Fruit fly (Drosophila melanogaster) whole organism, wandering third instar larva: Measurements from ENCODE around the gene Or98b.

ENCODE experiments used
- Dfd ChIP-seq: fragments of >200 bp; optimal IDR thresholded peaks from 2 replicates; lab custom pipeline; 2017; ENCODE audit warnings: missing biosample characterization, missing genetic modification characterization
- Sp1 ChIP-seq: fragments of 200-800 bp; sonication (Bioruptor generic); optimal IDR thresholded peaks from 3 replicates; lab custom pipeline; 2019; ENCODE audit warnings: missing biosample characterization, mild to moderate bottlenecking, missing genetic modification characterization, moderate library complexity
- brk ChIP-seq: fragments of 200-800 bp; sonication (Bioruptor generic); optimal IDR thresholded peaks from 2 replicates; lab custom pipeline; 2016; ENCODE audit warnings: missing biosample characterization, mild to moderate bottlenecking, missing genetic modification characterization
- dmrt93B ChIP-seq: fragments of 200-800 bp; sonication (Bioruptor generic); optimal IDR thresholded peaks from 2 replicates; lab custom pipeline; 2018; ENCODE audit warnings: missing biosample characterization, mild to moderate bottlenecking, missing genetic modification characterization

Or98b gene

DNA sequence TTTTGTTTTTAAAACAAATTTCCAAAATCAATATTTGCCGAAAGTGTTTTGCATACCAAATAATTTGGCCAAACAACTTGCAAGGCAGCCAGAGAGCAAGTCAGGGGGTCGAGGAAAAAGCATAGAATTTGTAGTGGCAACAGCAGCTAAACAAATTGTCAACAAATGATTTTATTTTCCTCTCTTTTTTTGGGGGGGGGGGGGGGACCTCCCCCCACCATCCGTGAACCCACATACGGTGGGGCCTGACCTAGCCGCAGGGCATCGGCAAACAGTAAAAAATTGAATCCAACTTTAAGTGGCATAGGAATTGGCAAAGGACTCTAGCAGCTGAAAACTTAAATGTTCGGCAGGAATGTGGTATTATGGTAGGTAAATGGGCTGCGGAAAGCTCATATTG, 37.8 kb downstream of the Or98b start:
- TF ChIP-seq Dfd (GFP tag; lab: Kevin White, UChicago): peak; percentile 77
- no peak for TF ChIP-seq Sp1 (GFP tag; lab: Kevin White, UChicago)
- no peak for TF ChIP-seq brk (GFP tag; lab: Kevin White, UChicago)
- TF ChIP-seq dmrt93B: no peak
